Fruit fly (Drosophila melanogaster) whole organism, embryonic: Measurements from ENCODE around the gene CG12448.

Experiments
- Atf-2 ChIP-seq: fragments of 200-800 bp; sonication (Bioruptor generic); optimal IDR thresholded peaks from 2 replicates; lab custom pipeline; 2016; ENCODE audit warnings: missing biosample characterization, missing genetic modification characterization
- Blimp-1 ChIP-seq: fragments of 200-800 bp; sonication (Bioruptor generic); optimal IDR thresholded peaks from 3 replicates; lab custom pipeline; 2018; ENCODE audit warnings: missing biosample characterization, missing genetic modification characterization, mild to moderate bottlenecking, moderate library complexity, missing genetic modification reagents
- CG10543 ChIP-seq: fragments of 200-800 bp; sonication (Bioruptor generic); optimal IDR thresholded peaks from 3 replicates; lab custom pipeline; 2017; ENCODE audit warnings: missing biosample characterization, mild to moderate bottlenecking, missing genetic modification characterization, moderate library complexity
- CG10979 ChIP-seq: fragments of 200-800 bp; sonication (Bioruptor generic); optimal IDR thresholded peaks from 2 replicates; lab custom pipeline; 2018; ENCODE audit warnings: missing biosample characterization, mild to moderate bottlenecking, missing genetic modification characterization, moderate library complexity
- CG11398 ChIP-seq: fragments of 200-800 bp; sonication (Bioruptor generic); optimal IDR thresholded peaks from 2 replicates; lab custom pipeline; 2016; ENCODE audit warnings: missing biosample characterization, missing genetic modification characterization
- CG13775 ChIP-seq: fragments of 200-800 bp; sonication (Bioruptor generic); optimal IDR thresholded peaks from 3 replicates; lab custom pipeline; 2017; ENCODE audit warnings: missing biosample characterization, mild to moderate bottlenecking, missing genetic modification characterization
- CG15601 ChIP-seq: fragments of 200-800 bp; sonication (Bioruptor generic); optimal IDR thresholded peaks from 3 replicates; lab custom pipeline; 2019; ENCODE audit warnings: missing biosample characterization, mild to moderate bottlenecking, missing genetic modification characterization, moderate library complexity
- CG16813 ChIP-seq: fragments of 200-800 bp; sonication (Bioruptor generic); IDR thresholded peaks from 3 replicates; pipeline ENCODE4 v1.3.6; 2022; ENCODE audit warnings: missing biosample characterization, missing genetic modification characterization; ENCODE audit not compliant: partially characterized antibody
- CG17385 ChIP-seq: fragments of 200-800 bp; sonication (Bioruptor generic); optimal IDR thresholded peaks from 3 replicates; lab custom pipeline; 2018; ENCODE audit warnings: missing biosample characterization, mild to moderate bottlenecking, missing genetic modification characterization
- CG30020 ChIP-seq: fragments of 200-800 bp; optimal IDR thresholded peaks from 2 replicates; lab custom pipeline; 2019; ENCODE audit warnings: missing biosample characterization, mild to moderate bottlenecking, missing genetic modification characterization, moderate library complexity
- CG3163 ChIP-seq: fragments of 200-800 bp; sonication (Bioruptor generic); optimal IDR thresholded peaks from 3 replicates; lab custom pipeline; 2016; ENCODE audit warnings: missing biosample characterization, missing genetic modification characterization
- CG3847 ChIP-seq: fragments of 200-800 bp; sonication (Bioruptor generic); IDR thresholded peaks from 2 replicates; pipeline ENCODE4 v1.3.6; 2022; ENCODE audit warnings: missing biosample characterization, missing genetic modification characterization
- CG6854 ChIP-seq: fragments of 200-800 bp; sonication (Bioruptor generic); optimal IDR thresholded peaks from 3 replicates; lab custom pipeline; 2017; ENCODE audit warnings: missing biosample characterization, mild to moderate bottlenecking, missing genetic modification characterization
- CG9727 ChIP-seq: fragments of 200-800 bp; sonication (Bioruptor generic); optimal IDR thresholded peaks from 3 replicates; lab custom pipeline; 2017; ENCODE audit warnings: missing biosample characterization, mild to moderate bottlenecking, missing genetic modification characterization
- CTCF ChIP-seq: fragments of 200-800 bp; sonication (Bioruptor generic); optimal IDR thresholded peaks from 2 replicates; lab custom pipeline; 2017; ENCODE audit warnings: missing biosample characterization, mild to moderate bottlenecking, missing genetic modification characterization, moderate library complexity
- Dbx ChIP-seq: fragments of 200-800 bp; sonication (Bioruptor generic); IDR thresholded peaks from 3 replicates; pipeline ENCODE4 v1.3.6; 2022; ENCODE audit warnings: missing biosample characterization, missing genetic modification characterization
- Doc3 ChIP-seq: fragments of 200-800 bp; sonication (Bioruptor generic); IDR thresholded peaks from 3 replicates; pipeline ENCODE4 v1.3.6; 2022; ENCODE audit warnings: missing biosample characterization, missing genetic modification characterization; ENCODE audit not compliant: partially characterized antibody
- Fer1 ChIP-seq: fragments of 200-800 bp; sonication (Bioruptor generic); optimal IDR thresholded peaks from 2 replicates; lab custom pipeline; 2017; ENCODE audit warnings: missing biosample characterization, mild to moderate bottlenecking, missing genetic modification characterization
- HmgD ChIP-seq: fragments of 200-800 bp; sonication (Bioruptor generic); optimal IDR thresholded peaks from 3 replicates; lab custom pipeline; 2016; ENCODE audit warnings: missing biosample characterization, missing genetic modification characterization
- Hmr ChIP-seq: fragments of 200-800 bp; sonication (Bioruptor generic); optimal IDR thresholded peaks from 3 replicates; lab custom pipeline; 2017; ENCODE audit warnings: mild to moderate bottlenecking, missing biosample characterization, missing genetic modification reagents, missing genetic modification characterization
- Neu2 ChIP-seq: fragments of 200-800 bp; sonication (Bioruptor generic); optimal IDR thresholded peaks from 3 replicates; lab custom pipeline; 2016; ENCODE audit warnings: missing biosample characterization, missing genetic modification characterization, borderline replicate concordance
- NfI ChIP-seq: fragments of 200-800 bp; sonication (Bioruptor generic); optimal IDR thresholded peaks from 3 replicates; lab custom pipeline; 2018; ENCODE audit warnings: missing biosample characterization, mild to moderate bottlenecking, missing genetic modification characterization, moderate library complexity
- Scr ChIP-seq: fragments of 200-800 bp; sonication (Bioruptor generic); IDR thresholded peaks from 2 replicates; pipeline ENCODE4 v1.3.6; 2022; ENCODE audit warnings: missing biosample characterization, missing genetic modification characterization; ENCODE audit not compliant: partially characterized antibody
- Stat92E ChIP-seq, 3 experiments: fragments of >200 bp in 2 of 3; fragments of 200-800 bp in 1 of 3; sonication (Bioruptor generic) in 1 of 3; optimal IDR thresholded peaks; 2 replicates each; lab custom pipeline; 2017 to 2019; ENCODE audit warnings: missing biosample characterization in 3 of 3, missing genetic modification characterization in 3 of 3, mild to moderate bottlenecking in 1 of 3, moderate library complexity in 1 of 3
- TFAM ChIP-seq: fragments of 200-800 bp; sonication (Bioruptor generic); optimal IDR thresholded peaks from 2 replicates; lab custom pipeline; 2017; ENCODE audit warnings: missing biosample characterization, missing genetic modification characterization, inconsistent platforms
- Trl ChIP-seq, 3 experiments: fragments of >200 bp in 2 of 3; fragments of 200-800 bp in 1 of 3; sonication (Bioruptor generic) in 1 of 3; optimal IDR thresholded peaks; 2 replicates in 1 of 3; 3 replicates in 2 of 3; lab custom pipeline; 2016 to 2017; ENCODE audit warnings: missing biosample characterization in 1 of 3, missing genetic modification characterization in 1 of 3
- Usf ChIP-seq: fragments of 200-800 bp; sonication (Bioruptor generic); optimal IDR thresholded peaks from 2 replicates; lab custom pipeline; 2017; ENCODE audit warnings: missing genotype, missing biosample characterization, missing genetic modification characterization
- btn ChIP-seq: fragments of 200-800 bp; sonication (Bioruptor generic); optimal IDR thresholded peaks from 2 replicates; lab custom pipeline; 2016; ENCODE audit warnings: missing biosample characterization, missing genetic modification characterization
- dmrt11E ChIP-seq: fragments of 200-800 bp; sonication (Bioruptor generic); optimal IDR thresholded peaks from 3 replicates; lab custom pipeline; 2018; ENCODE audit warnings: missing biosample characterization, mild to moderate bottlenecking, missing genetic modification characterization, moderate library complexity
- emc ChIP-seq: fragments of 200-800 bp; sonication (Bioruptor generic); optimal IDR thresholded peaks from 2 replicates; lab custom pipeline; 2016; ENCODE audit warnings: missing biosample characterization, missing genetic modification characterization
- eve ChIP-seq, 2 experiments: fragments of >200 bp; optimal IDR thresholded peaks; 2 replicates each; lab custom pipeline; 2017; ENCODE audit warnings: missing biosample characterization in 2 of 2, missing genetic modification characterization in 2 of 2
- fru ChIP-seq: fragments of >200 bp; optimal IDR thresholded peaks from 2 replicates; lab custom pipeline; 2017
- grau ChIP-seq: fragments of 200-800 bp; optimal IDR thresholded peaks from 3 replicates; lab custom pipeline; 2019; ENCODE audit warnings: missing biosample characterization, mild to moderate bottlenecking, missing genetic modification characterization, moderate library complexity
- hth ChIP-seq: fragments of >200 bp; optimal IDR thresholded peaks from 2 replicates; lab custom pipeline; 2017; ENCODE audit warnings: inconsistent platforms
- jigr1 ChIP-seq: fragments of 200-800 bp; sonication (Bioruptor generic); IDR thresholded peaks from 3 replicates; pipeline ENCODE4 v1.3.6; 2022; ENCODE audit warnings: missing biosample characterization, missing genetic modification characterization
- pnt ChIP-seq: fragments of 200-800 bp; sonication (Bioruptor generic); optimal IDR thresholded peaks from 3 replicates; lab custom pipeline; 2016; ENCODE audit warnings: missing biosample characterization, missing genetic modification characterization
- prd ChIP-seq, 3 experiments: fragments of >200 bp in 2 of 3; fragments of 200-800 bp in 1 of 3; sonication (Bioruptor generic) in 1 of 3; optimal IDR thresholded peaks in 2 of 3; IDR thresholded peaks in 1 of 3; 2 replicates in 2 of 3; 3 replicates in 1 of 3; pipeline versions ENCODE4 v1.3.6 to Lab custom; 2017 to 2022; ENCODE audit warnings: missing biosample characterization in 1 of 3, missing genetic modification characterization in 1 of 3
- psq ChIP-seq: fragments of 200-800 bp; sonication (Bioruptor generic); optimal IDR thresholded peaks from 2 replicates; lab custom pipeline; 2017; ENCODE audit warnings: missing biosample characterization, missing genetic modification characterization
- ranshi ChIP-seq: fragments of 200-800 bp; sonication (Bioruptor generic); IDR thresholded peaks from 2 replicates; pipeline ENCODE4 v1.3.6; 2022; ENCODE audit warnings: missing biosample characterization, missing genetic modification characterization
- rib ChIP-seq: fragments of 200-800 bp; sonication (Bioruptor generic); IDR thresholded peaks from 2 replicates; pipeline ENCODE4 v1.3.6; 2022; ENCODE audit warnings: missing biosample characterization, missing genetic modification characterization
- row ChIP-seq: fragments of 200-800 bp; sonication (Bioruptor generic); IDR thresholded peaks from 3 replicates; pipeline ENCODE4 v1.3.6; 2022; ENCODE audit warnings: missing biosample characterization, missing genetic modification characterization
- sens-2 ChIP-seq: fragments of 200-800 bp; sonication (Bioruptor generic); IDR thresholded peaks from 2 replicates; pipeline ENCODE4 v1.3.6; 2022; ENCODE audit warnings: missing biosample characterization, missing genetic modification characterization
- tio ChIP-seq: fragments of 200-800 bp; sonication (Bioruptor generic); optimal IDR thresholded peaks from 2 replicates; lab custom pipeline; 2017; ENCODE audit warnings: missing biosample characterization, missing genetic modification characterization, inconsistent platforms
- trem ChIP-seq: fragments of 200-800 bp; optimal IDR thresholded peaks from 3 replicates; lab custom pipeline; 2019; ENCODE audit warnings: missing biosample characterization, mild to moderate bottlenecking, missing genetic modification characterization, moderate library complexity
- trh ChIP-seq: fragments of 200-800 bp; sonication (Bioruptor generic); optimal IDR thresholded peaks from 2 replicates; lab custom pipeline; 2016; ENCODE audit warnings: missing biosample characterization, missing genetic modification characterization
- unpg ChIP-seq: fragments of 200-800 bp; sonication (Bioruptor generic); optimal IDR thresholded peaks from 3 replicates; lab custom pipeline; 2018; ENCODE audit warnings: missing biosample characterization, mild to moderate bottlenecking, missing genetic modification characterization, moderate library complexity
- vvl ChIP-seq: fragments of 200-800 bp; sonication (Bioruptor generic); IDR thresholded peaks from 2 replicates; pipeline ENCODE4 v1.3.6; 2022; ENCODE audit warnings: missing biosample characterization, missing genetic modification characterization

The CG12448 gene

dm6 chr2L:15908496-15909276, 32.6 kb upstream of the CG12448 start (continued):
- no peak for TF ChIP-seq jigr1 (GFP tag; lab: Robert Waterston, UW)
- TF ChIP-seq prd (optimal IDR thresholded peaks at IDR 0.05; lab: Kevin White, UChicago): no peak
- peak; percentile 19; the same call in 2 of the 3 replicates for TF ChIP-seq prd (GFP tag; IDR thresholded peaks at IDR 0.05; lab: Robert Waterston, UW)
- no peak for TF ChIP-seq hth
- TF ChIP-seq Stat92E (GFP tag; optimal IDR thresholded peaks at IDR 0.05; lab: Kevin White, UChicago): peak in 1 of 3 experiments; percentile 84
- TF ChIP-seq Scr (GFP tag; lab: Robert Waterston, UW): 0 out of 2 replicates have a peak, but pooled peaks have one; percentile 13
- peak; percentile 73 for TF ChIP-seq CG10979 (tag; lab: Kevin White, UChicago)
- peak; percentile 50 for TF ChIP-seq CG17385
- TF ChIP-seq sens-2 (GFP tag; lab: Robert Waterston, UW): peak; percentile 24; the same call in 1 of the 2 replicates
- TF ChIP-seq psq (GFP tag; lab: Kevin White, UChicago): no peak
- TF ChIP-seq trem: peak; percentile 25

- no peak for TF ChIP-seq ranshi
- no peak for TF ChIP-seq emc (GFP tag; lab: Kevin White, UChicago)
- TF ChIP-seq Dbx (GFP tag; lab: Robert Waterston, UW): no peak
- TF ChIP-seq CTCF (GFP tag; lab: Kevin White, UChicago): no peak
- TF ChIP-seq dmrt11E: no peak
- TF ChIP-seq Atf-2 (GFP tag; lab: Kevin White, UChicago): no peak
- TF ChIP-seq CG6854 (GFP tag; lab: Kevin White, UChicago): no peak
- no peak for TF ChIP-seq HmgD (GFP tag; lab: Kevin White, UChicago)
- no peak for TF ChIP-seq Doc3 (GFP tag; lab: Robert Waterston, UW)
- no peak for TF ChIP-seq trh (GFP tag; lab: Kevin White, UChicago)
- TF ChIP-seq TFAM (GFP tag; lab: Kevin White, UChicago): no peak
- TF ChIP-seq, all 482 proteins: peak for 0
Measured at dm6 chr2L:15909277-15909674, 32.0 kb upstream of the CG12448 start.

- TF ChIP-seq Neu2 (GFP tag; lab: Kevin White, UChicago): no peak
- peak; percentile 4 for TF ChIP-seq grau (tag; lab: Kevin White, UChicago)
- TF ChIP-seq CG13775 (GFP tag; lab: Kevin White, UChicago): no peak
- peak; percentile 12 for TF ChIP-seq CG11398 (GFP tag; lab: Kevin White, UChicago)
- TF ChIP-seq Hmr (GFP tag; lab: Kevin White, UChicago): peak; percentile 35
- TF ChIP-seq eve (GFP tag; optimal IDR thresholded peaks at IDR 0.05; lab: Kevin White, UChicago): no peak
- no peak for TF ChIP-seq pnt
- peak in 1 of 2 experiments; percentile 13 for TF ChIP-seq Trl (optimal IDR thresholded peaks at IDR 0.05; lab: Kevin White, UChicago)
- no peak for TF ChIP-seq Trl (GFP tag; optimal IDR thresholded peaks at IDR 0.05; lab: Kevin White, UChicago)
- no peak for TF ChIP-seq CG3163 (GFP tag; lab: Kevin White, UChicago)
- peak; percentile 78 for TF ChIP-seq vvl (GFP tag; lab: Robert Waterston, UW)
- TF ChIP-seq NfI (GFP tag; lab: Kevin White, UChicago): peak; percentile 33
- no peak for TF ChIP-seq CG30020 (tag; lab: Kevin White, UChicago)
- TF ChIP-seq Blimp-1: peak; percentile 76
- TF ChIP-seq unpg: peak; percentile 1
- TF ChIP-seq CG9727 (GFP tag; lab: Kevin White, UChicago): no peak
- no peak for TF ChIP-seq CG3847
- no peak for TF ChIP-seq tio (GFP tag; lab: Kevin White, UChicago)
- TF ChIP-seq row: peak; percentile 15; the same call in 1 of the 3 replicates
- TF ChIP-seq CG15601 (tag; lab: Kevin White, UChicago): no peak
- TF ChIP-seq CG6854 (GFP tag; lab: Kevin White, UChicago): no peak
- peak; percentile 94 for TF ChIP-seq CG10543
- TF ChIP-seq Usf (GFP tag; lab: Kevin White, UChicago): no peak
- no peak for TF ChIP-seq btn (GFP tag; lab: Kevin White, UChicago)
- TF ChIP-seq rib (GFP tag; lab: Robert Waterston, UW): peak; percentile 90
- no peak for TF ChIP-seq fru
- TF ChIP-seq Fer1 (GFP tag; lab: Kevin White, UChicago): peak; percentile 56
- TF ChIP-seq CG16813 (GFP tag; lab: Robert Waterston, UW): no peak
Measured at dm6 chr2L:15909826-15910225, 31.4 kb upstream of the CG12448 start.
